Fruit fly (Drosophila melanogaster): ENCODE results near the gene Eig71Eh.

DNA sequence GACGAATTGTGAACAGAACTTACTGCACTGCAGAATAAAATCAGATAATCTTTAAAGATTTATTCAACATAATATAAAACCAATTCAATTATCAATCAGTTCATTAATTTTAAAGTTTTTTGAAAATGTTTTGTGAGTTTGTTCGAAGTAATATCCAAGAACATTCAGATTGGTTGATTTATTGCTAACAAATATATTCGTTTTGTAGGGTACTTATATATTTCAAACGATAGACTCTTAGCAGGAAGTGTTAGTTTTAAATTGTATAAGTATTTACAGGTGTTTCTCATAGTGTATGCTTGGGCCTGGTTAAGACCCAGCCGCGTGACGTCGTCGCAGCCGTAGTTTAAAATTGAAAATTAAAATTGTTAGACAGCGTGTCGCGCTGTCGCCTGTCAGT is 49.3 kb upstream of the Eig71Eh start:
- TF ChIP-seq ERR (GFP tag; optimal IDR thresholded peaks at IDR 0.05) = no peak
- no peak for TF ChIP-seq psq (GFP tag; optimal IDR thresholded peaks at IDR 0.05)
- TF ChIP-seq p53 (GFP tag; optimal IDR thresholded peaks at IDR 0.05) = no peak

All from whole organism, embryonic.